Fruit fly (Drosophila melanogaster): ENCODE measurements around the gene CG12279.

CG12279 gene

dm6 chr3R:12694742-12695141 lies 10.2 kb upstream of the CG12279 start, which contains the start of the genes CG14391 and NijC:
Gene CG14391, minus strand, starts transcription at chr3R:12694842.
Gene NijC, plus strand, starts transcription at chr3R:12695129.
- TF ChIP-seq CG14655 (GFP tag; optimal IDR thresholded peaks at IDR 0.05) (no peak), rn (GFP tag; IDR thresholded peaks at IDR 0.05) (no peak), CG15710 (tag; optimal IDR thresholded peaks at IDR 0.05) (no peak), CG34367 (tag; optimal IDR thresholded peaks at IDR 0.05) (no peak), gl (tag; optimal IDR thresholded peaks at IDR 0.05) (no peak), CG32121 (GFP tag; IDR thresholded peaks at IDR 0.05) (no peak), CG13204 (GFP tag; optimal IDR thresholded peaks at IDR 0.05) (no peak), CG10348 (GFP tag; IDR thresholded peaks at IDR 0.05) (no peak), Snoo (tag; optimal IDR thresholded peaks at IDR 0.05) (no peak), CG9948 (tag; optimal IDR thresholded peaks at IDR 0.05) (no peak), Pif1B (GFP tag; optimal IDR thresholded peaks at IDR 0.05) (no peak), CG8301 (tag; optimal IDR thresholded peaks at IDR 0.05) (no peak), Pif1A (GFP tag; optimal IDR thresholded peaks at IDR 0.05) (no peak), CG4496 (GFP tag; IDR thresholded peaks at IDR 0.05) (no peak), D1 (tag; optimal IDR thresholded peaks at IDR 0.05) (no peak)

- TF ChIP-seq CG8159 (tag; optimal IDR thresholded peaks at IDR 0.05) (no peak), EcR (GFP tag; optimal IDR thresholded peaks at IDR 0.05) (no peak), CG13204 (GFP tag; optimal IDR thresholded peaks at IDR 0.05) (no peak), CG17806 (tag; optimal IDR thresholded peaks at IDR 0.05) (no peak), CG15710 (tag; optimal IDR thresholded peaks at IDR 0.05) (no peak), Ets98B (GFP tag; IDR thresholded peaks at IDR 0.05) (no peak), CG9948 (tag; optimal IDR thresholded peaks at IDR 0.05) (no peak), D1 (tag; optimal IDR thresholded peaks at IDR 0.05) (no peak), CG12605 (GFP tag; IDR thresholded peaks at IDR 0.05) (no peak), CG14655 (GFP tag; optimal IDR thresholded peaks at IDR 0.05) (no peak), Pif1B (GFP tag; optimal IDR thresholded peaks at IDR 0.05) (no peak), CG10348 (GFP tag; IDR thresholded peaks at IDR 0.05) (no peak), CG34367 (tag; optimal IDR thresholded peaks at IDR 0.05) (no peak), Pif1A (GFP tag; optimal IDR thresholded peaks at IDR 0.05) (no peak), Snoo (tag; optimal IDR thresholded peaks at IDR 0.05) (no peak), CG32121 (GFP tag; IDR thresholded peaks at IDR 0.05) (no peak), gl (tag; optimal IDR thresholded peaks at IDR 0.05) (no peak), CG8301 (tag; optimal IDR thresholded peaks at IDR 0.05) (no peak), rn (GFP tag; IDR thresholded peaks at IDR 0.05) (no peak), fd96Ca (GFP tag; IDR thresholded peaks at IDR 0.05) (no peak)
Measured at dm6 chr3R:12697022-12697421, 7.9 kb upstream of the CG12279 start, which contains the start of gene Past1. Gene Past1, plus strand, starts transcription at chr3R:12697322.

DNA sequence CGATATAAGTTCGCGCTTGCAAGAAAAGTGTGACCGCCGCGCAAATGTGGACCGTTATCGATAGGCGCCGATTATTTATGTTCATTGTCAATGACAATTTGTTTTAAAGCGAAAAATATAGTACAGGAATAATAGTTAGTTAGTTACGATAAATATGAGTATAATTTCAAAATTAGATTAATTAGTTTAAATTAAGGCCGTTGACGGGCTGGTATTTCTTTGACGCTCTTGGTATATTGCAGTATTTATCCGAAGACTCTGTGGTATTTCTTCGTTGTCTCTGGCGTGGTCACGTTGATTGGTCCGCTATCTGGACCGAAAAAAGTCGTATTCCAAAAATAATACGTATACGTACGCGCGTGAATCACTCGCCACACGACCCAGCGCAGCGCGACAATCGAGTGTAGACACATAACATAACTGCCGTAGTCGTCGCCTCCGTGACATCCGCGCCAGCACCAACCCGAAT lies 7.3 kb upstream of the CG12279 start:
- TF ChIP-seq CG10348 (GFP tag; IDR thresholded peaks at IDR 0.05) (no peak), CG4496 (GFP tag; IDR thresholded peaks at IDR 0.05) (0 out of 3 replicates have a peak, but pooled peaks have one; percentile 34)

- TF ChIP-seq Snoo (tag; optimal IDR thresholded peaks at IDR 0.05) (no peak), CG9948 (tag; optimal IDR thresholded peaks at IDR 0.05) (no peak), gl (tag; optimal IDR thresholded peaks at IDR 0.05) (no peak), CG4496 (GFP tag; IDR thresholded peaks at IDR 0.05) (no peak), CG32121 (GFP tag; IDR thresholded peaks at IDR 0.05) (no peak), CG34367 (tag; optimal IDR thresholded peaks at IDR 0.05) (no peak), fd96Ca (GFP tag; IDR thresholded peaks at IDR 0.05) (no peak), D1 (tag; optimal IDR thresholded peaks at IDR 0.05) (no peak), CG8301 (tag; optimal IDR thresholded peaks at IDR 0.05) (no peak), EcR (GFP tag; optimal IDR thresholded peaks at IDR 0.05) (no peak), CG12605 (GFP tag; IDR thresholded peaks at IDR 0.05) (no peak), CG8159 (tag; optimal IDR thresholded peaks at IDR 0.05) (no peak), CG15710 (tag; optimal IDR thresholded peaks at IDR 0.05) (no peak)
Measured at dm6 chr3R:12698363-12698762, 6.5 kb upstream of the CG12279 start.

dm6 chr3R:12699620-12700378 lies 5.1 kb upstream of the CG12279 start:
- TF ChIP-seq D1 (tag; optimal IDR thresholded peaks at IDR 0.05) (no peak), gl (tag; optimal IDR thresholded peaks at IDR 0.05) (no peak), CG4496 (GFP tag; IDR thresholded peaks at IDR 0.05) (no peak), CG15710 (tag; optimal IDR thresholded peaks at IDR 0.05) (no peak), CG17806 (tag; optimal IDR thresholded peaks at IDR 0.05) (no peak), CG13204 (GFP tag; optimal IDR thresholded peaks at IDR 0.05) (no peak), Ets98B (GFP tag; IDR thresholded peaks at IDR 0.05) (no peak), CG34367 (tag; optimal IDR thresholded peaks at IDR 0.05) (no peak), Snoo (tag; optimal IDR thresholded peaks at IDR 0.05) (no peak), Pif1A (GFP tag; optimal IDR thresholded peaks at IDR 0.05) (no peak), fd96Ca (GFP tag; IDR thresholded peaks at IDR 0.05) (no peak)

dm6 chr3R:12700454-12700853 lies 4.4 kb upstream of the CG12279 start:
- no peak for TF ChIP-seq EcR (GFP tag; optimal IDR thresholded peaks at IDR 0.05)
- no peak for TF ChIP-seq rn (GFP tag; IDR thresholded peaks at IDR 0.05)
- no peak for TF ChIP-seq CG12605 (GFP tag; IDR thresholded peaks at IDR 0.05)
- TF ChIP-seq CG14655 (GFP tag; optimal IDR thresholded peaks at IDR 0.05): no peak
- no peak for TF ChIP-seq CG34367 (tag; optimal IDR thresholded peaks at IDR 0.05)
- TF ChIP-seq CG13204 (GFP tag; optimal IDR thresholded peaks at IDR 0.05): no peak
- no peak for TF ChIP-seq gl (tag; optimal IDR thresholded peaks at IDR 0.05)
- no peak for TF ChIP-seq Snoo (tag; optimal IDR thresholded peaks at IDR 0.05)
- no peak for TF ChIP-seq Pif1A (GFP tag; optimal IDR thresholded peaks at IDR 0.05)
- TF ChIP-seq CG32121 (GFP tag; IDR thresholded peaks at IDR 0.05): no peak
- TF ChIP-seq CG9948 (tag; optimal IDR thresholded peaks at IDR 0.05): no peak
- TF ChIP-seq CG8159 (tag; optimal IDR thresholded peaks at IDR 0.05): no peak
- no peak for TF ChIP-seq fd96Ca (GFP tag; IDR thresholded peaks at IDR 0.05)
- no peak for TF ChIP-seq CG17806 (tag; optimal IDR thresholded peaks at IDR 0.05)
- TF ChIP-seq CG15710 (tag; optimal IDR thresholded peaks at IDR 0.05): no peak

Measured in whole organism, pupa.